Fruit fly (Drosophila melanogaster) whole organism, pupa: ENCODE measurements around the gene CG12984.

Source experiments
- CG13204 ChIP-seq: fragments of 200-800 bp; sonication (Bioruptor generic); optimal IDR thresholded peaks from 2 replicates; lab custom pipeline; 2018; ENCODE audit warnings: missing biosample characterization, mild to moderate bottlenecking, missing genetic modification characterization, moderate library complexity
- CG14655 ChIP-seq: fragments of 200-800 bp; sonication (Bioruptor generic); optimal IDR thresholded peaks from 3 replicates; lab custom pipeline; 2017; ENCODE audit warnings: mild to moderate bottlenecking, missing biosample characterization, missing genetic modification reagents, missing genetic modification characterization
- CG15710 ChIP-seq: fragments of 200-800 bp; sonication (Bioruptor generic); optimal IDR thresholded peaks from 2 replicates; lab custom pipeline; 2018; ENCODE audit warnings: missing biosample characterization, mild to moderate bottlenecking, missing genetic modification characterization, moderate library complexity
- CG17806 ChIP-seq: fragments of 200-800 bp; sonication (Bioruptor generic); optimal IDR thresholded peaks from 2 replicates; lab custom pipeline; 2018; ENCODE audit warnings: missing biosample characterization, mild to moderate bottlenecking, missing genetic modification characterization, moderate library complexity
- CG34367 ChIP-seq: fragments of 200-800 bp; sonication (Bioruptor generic); optimal IDR thresholded peaks from 2 replicates; lab custom pipeline; 2018; ENCODE audit warnings: missing biosample characterization, mild to moderate bottlenecking, missing genetic modification characterization
- CG4496 ChIP-seq: fragments of 200-800 bp; sonication (Bioruptor generic); IDR thresholded peaks from 3 replicates; pipeline ENCODE4 v1.3.6; 2022; ENCODE audit warnings: missing biosample characterization, missing genetic modification characterization
- D1 ChIP-seq: fragments of 200-800 bp; sonication (Bioruptor generic); optimal IDR thresholded peaks from 2 replicates; lab custom pipeline; 2018; ENCODE audit warnings: missing biosample characterization, mild to moderate bottlenecking, missing genetic modification characterization, moderate library complexity
- EcR ChIP-seq: fragments of 200-800 bp; sonication (Bioruptor generic); optimal IDR thresholded peaks from 3 replicates; lab custom pipeline; 2019; ENCODE audit warnings: missing biosample characterization, missing genetic modification characterization, mild to moderate bottlenecking, moderate library complexity, missing genetic modification reagents
- Ets98B ChIP-seq: fragments of 200-800 bp; sonication (Bioruptor generic); IDR thresholded peaks from 2 replicates; pipeline ENCODE4 v1.3.6; 2022; ENCODE audit warnings: missing biosample characterization, missing genetic modification characterization
- Pif1B ChIP-seq: fragments of 200-800 bp; sonication (Bioruptor generic); optimal IDR thresholded peaks from 3 replicates; lab custom pipeline; 2016; ENCODE audit warnings: missing biosample characterization, missing genetic modification characterization
- Snoo ChIP-seq: fragments of 200-800 bp; sonication (Bioruptor generic); optimal IDR thresholded peaks from 3 replicates; lab custom pipeline; 2017; ENCODE audit warnings: missing biosample characterization, mild to moderate bottlenecking, missing genetic modification characterization, inconsistent platforms
- fd96Ca ChIP-seq: fragments of 200-800 bp; sonication (Bioruptor generic); IDR thresholded peaks from 3 replicates; pipeline ENCODE4 v1.3.6; 2022; ENCODE audit warnings: missing biosample characterization, missing genetic modification characterization
- gl ChIP-seq: fragments of 200-800 bp; sonication (Bioruptor generic); optimal IDR thresholded peaks from 2 replicates; lab custom pipeline; 2018; ENCODE audit warnings: missing biosample characterization, mild to moderate bottlenecking, missing genetic modification characterization
- rn ChIP-seq: fragments of 200-800 bp; sonication (Bioruptor generic); IDR thresholded peaks from 2 replicates; pipeline ENCODE4 v1.3.6; 2022; ENCODE audit warnings: missing biosample characterization, missing genetic modification characterization

DNA sequence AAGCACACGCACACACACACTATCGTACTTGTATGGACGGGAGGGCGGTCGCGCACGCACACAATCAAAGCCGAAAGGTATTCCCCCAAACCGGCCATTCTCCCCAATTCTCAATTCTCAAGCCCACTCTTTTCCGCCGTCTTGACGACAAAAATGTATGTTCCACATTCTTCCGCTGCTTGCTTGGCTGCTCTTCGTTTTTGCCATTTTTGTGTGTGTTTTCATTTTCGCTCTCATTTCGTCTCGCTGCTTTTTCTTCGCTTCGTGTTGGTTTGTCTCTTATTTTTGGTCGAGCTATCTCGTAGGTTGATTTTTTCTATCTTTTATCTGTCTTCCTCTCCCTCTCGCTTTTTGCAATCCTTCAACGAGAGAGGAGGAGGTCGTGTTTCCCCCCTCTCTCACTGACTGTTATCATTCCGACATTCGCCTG lies 23.1 kb downstream of the CG12984 start:
- TF ChIP-seq D1 (no peak), CG17806 (tag; lab: Kevin White, UChicago) (peak; percentile 20), CG14655 (GFP tag; lab: Kevin White, UChicago) (no peak), CG34367 (tag; lab: Kevin White, UChicago) (no peak), Snoo (tag; lab: Kevin White, UChicago) (no peak), EcR (GFP tag; lab: Kevin White, UChicago) (peak; percentile 4), Pif1B (GFP tag; lab: Kevin White, UChicago) (peak; percentile 7), fd96Ca (GFP tag; lab: Robert Waterston, UW) (peak; percentile 56; the same call in 2 of the 3 replicates), CG4496 (GFP tag; lab: Robert Waterston, UW) (peak; percentile 35; the same call in 2 of the 3 replicates), Ets98B (GFP tag; lab: Robert Waterston, UW) (no peak; the same call in 1 of the 2 replicates), gl (peak; percentile 74), CG13204 (GFP tag; lab: Kevin White, UChicago) (no peak), CG15710 (tag; lab: Kevin White, UChicago) (no peak), rn (GFP tag; lab: Robert Waterston, UW) (no peak)
